Worm (Caenorhabditis elegans): Measurements from ENCODE around the gene F35F10.14.
"Not testable (repeated sequence)": the region's sequence is repeated elsewhere in the genome, so short reads cannot be mapped to it uniquely, and the experiment has no call there.

ce11 chrV:3367773-3368172, 47.9 kb upstream of the F35F10.14 start, which contains the start of gene C04E12.2:
- not testable (repeated sequence) for TF ChIP-seq nhr-80 (tag; optimal IDR thresholded peaks at IDR 0.05); cebp-2 (GFP tag; IDR thresholded peaks at IDR 0.05)

Measured in whole organism, young adult.